Fruit fly (Drosophila melanogaster): Measurements from ENCODE around the gene TORIP.
"Not testable (repeated sequence)": the region's sequence is repeated elsewhere in the genome, so short reads cannot be mapped to it uniquely, and the experiment has no call there.

TORIP gene

dm6 chr3L:19792717-19793437 is 12.0 kb downstream of the TORIP start:
- no peak for TF ChIP-seq CG8478 (optimal IDR thresholded peaks at IDR 0.05)
- no peak for TF ChIP-seq EcR (GFP tag; optimal IDR thresholded peaks at IDR 0.05)
- TF ChIP-seq Dll (optimal IDR thresholded peaks at IDR 0.05): no peak
- no peak for TF ChIP-seq psq (optimal IDR thresholded peaks at IDR 0.05)
- no peak for TF ChIP-seq pan (optimal IDR thresholded peaks at IDR 0.05)
- TF ChIP-seq usp (GFP tag; optimal IDR thresholded peaks at IDR 0.05): no peak

DNA sequence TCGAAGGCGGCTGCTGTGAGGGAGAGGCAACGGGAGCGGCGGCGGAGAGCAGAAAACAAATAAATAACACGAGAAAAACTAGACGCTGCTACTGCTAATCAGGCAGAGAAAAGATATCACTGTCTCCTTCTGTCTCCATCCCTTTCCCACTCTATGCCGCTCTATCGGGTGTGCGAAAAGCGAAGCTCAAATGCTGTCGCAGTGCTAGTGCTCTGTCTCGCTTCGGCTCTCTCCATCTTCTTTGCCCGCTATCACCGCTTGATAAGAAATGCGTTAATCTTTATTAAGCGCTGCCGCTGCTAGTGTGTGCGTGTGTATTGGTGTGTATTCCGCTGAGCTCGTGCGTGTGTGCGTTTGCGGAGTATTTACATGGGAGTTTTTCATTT is 13.2 kb downstream of the TORIP start:
- TF ChIP-seq pan (optimal IDR thresholded peaks at IDR 0.05) (no peak), Dll (optimal IDR thresholded peaks at IDR 0.05) (peak; percentile 56)

DNA sequence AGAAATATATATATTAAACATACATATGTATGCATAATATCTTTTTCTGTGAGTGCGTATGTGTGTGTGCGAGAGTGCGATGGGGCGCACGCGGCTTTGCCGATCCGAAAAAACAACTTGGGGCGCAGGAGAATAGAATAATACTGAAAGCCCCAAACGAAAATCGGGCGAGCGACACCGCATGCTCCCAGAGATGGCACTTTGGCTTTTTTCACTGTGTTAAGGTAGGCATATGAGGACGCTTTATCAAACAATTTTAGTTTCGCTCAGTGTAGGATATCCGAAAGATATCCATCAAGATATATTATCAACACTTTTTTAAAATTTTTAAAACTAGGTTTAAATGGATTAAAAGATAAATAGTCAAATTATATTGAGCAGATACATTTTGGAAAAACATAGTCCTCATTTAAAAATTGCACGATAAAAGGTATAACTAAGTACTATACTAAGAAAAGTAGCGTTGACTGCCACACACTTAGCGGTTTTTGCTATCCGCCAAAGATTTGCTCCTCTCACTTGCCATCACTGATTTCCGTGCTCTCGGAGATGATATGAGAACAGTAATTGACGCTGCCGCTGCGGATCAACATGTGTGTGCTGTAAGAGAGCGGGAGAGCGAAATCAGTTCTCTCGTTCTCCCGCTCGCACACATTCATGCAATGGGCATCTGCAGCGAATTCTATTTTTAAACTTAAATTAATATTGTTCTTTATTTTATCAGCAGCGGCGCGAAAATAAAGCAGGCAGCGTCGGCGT is 13.8 kb downstream of the TORIP start:
- no peak for TF ChIP-seq psq (optimal IDR thresholded peaks at IDR 0.05)
- no peak for TF ChIP-seq EcR (GFP tag; optimal IDR thresholded peaks at IDR 0.05)
- TF ChIP-seq Dll (optimal IDR thresholded peaks at IDR 0.05): peak; percentile 89

- no peak for TF ChIP-seq pan (optimal IDR thresholded peaks at IDR 0.05)
- TF ChIP-seq Dll (optimal IDR thresholded peaks at IDR 0.05): no peak
- TF ChIP-seq EcR (GFP tag; optimal IDR thresholded peaks at IDR 0.05): no peak
- no peak for TF ChIP-seq CG8478 (optimal IDR thresholded peaks at IDR 0.05)
- no peak for TF ChIP-seq psq (optimal IDR thresholded peaks at IDR 0.05)
- no peak for TF ChIP-seq usp (GFP tag; optimal IDR thresholded peaks at IDR 0.05)
These were observed 14.3 kb downstream of the TORIP start for dm6 chr3L:19790564-19790928.

- TF ChIP-seq usp (GFP tag; optimal IDR thresholded peaks at IDR 0.05) (no peak), EcR (GFP tag; optimal IDR thresholded peaks at IDR 0.05) (no peak), pan (optimal IDR thresholded peaks at IDR 0.05) (no peak), psq (optimal IDR thresholded peaks at IDR 0.05) (no peak), Dll (optimal IDR thresholded peaks at IDR 0.05) (no peak), CG8478 (optimal IDR thresholded peaks at IDR 0.05) (no peak)
These were observed 17.2 kb downstream of the TORIP start for dm6 chr3L:19787632-19788031.

DNA sequence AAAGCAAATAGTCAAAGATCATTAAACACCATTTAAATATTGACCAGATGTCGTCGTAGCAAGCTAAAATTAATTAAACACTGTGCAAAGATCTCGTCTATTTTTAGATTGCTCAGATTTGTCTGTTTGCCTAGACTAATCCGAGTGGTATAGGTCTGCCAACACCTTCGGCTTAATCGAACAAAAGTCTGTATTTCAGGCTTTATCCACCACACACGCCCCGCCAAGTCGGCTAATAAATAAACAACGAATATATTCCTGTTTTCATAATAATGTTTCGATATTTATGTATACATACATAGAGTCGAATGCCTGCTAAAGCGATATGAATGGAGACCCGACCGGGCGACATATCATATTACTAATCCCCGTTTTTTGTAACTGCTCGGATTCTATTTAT is 26.4 kb downstream of the TORIP start:
- TF ChIP-seq Dll (optimal IDR thresholded peaks at IDR 0.05) (no peak), EcR (GFP tag; optimal IDR thresholded peaks at IDR 0.05) (no peak), pan (optimal IDR thresholded peaks at IDR 0.05) (no peak), CG8478 (optimal IDR thresholded peaks at IDR 0.05) (no peak), psq (optimal IDR thresholded peaks at IDR 0.05) (no peak), usp (GFP tag; optimal IDR thresholded peaks at IDR 0.05) (no peak)

- TF ChIP-seq Dll (optimal IDR thresholded peaks at IDR 0.05): no peak
- TF ChIP-seq psq (optimal IDR thresholded peaks at IDR 0.05): no peak
- no peak for TF ChIP-seq usp (GFP tag; optimal IDR thresholded peaks at IDR 0.05)
- TF ChIP-seq pan (optimal IDR thresholded peaks at IDR 0.05): no peak
- TF ChIP-seq CG8478 (optimal IDR thresholded peaks at IDR 0.05): no peak
- no peak for TF ChIP-seq EcR (GFP tag; optimal IDR thresholded peaks at IDR 0.05)
These were observed 27.5 kb downstream of the TORIP start for dm6 chr3L:19777279-19777960.

- TF ChIP-seq psq (optimal IDR thresholded peaks at IDR 0.05); CG8478 (optimal IDR thresholded peaks at IDR 0.05); usp (GFP tag; optimal IDR thresholded peaks at IDR 0.05): not testable (repeated sequence)
These were observed 44.8 kb downstream of the TORIP start, which contains the start of gene Vtld for dm6 chr3L:19760109-19760508. Gene Vtld, plus strand, starts transcription at chr3L:19760409.

Measured in whole organism.